Worm (Caenorhabditis elegans) whole organism, young adult: Measurements from ENCODE around the gene gcy-7.

ENCODE experiments used
- Y79H2A.3 ChIP-seq: fragments of 200-800 bp; sonication (Bioruptor generic); conservative IDR thresholded peaks from 2 replicates; pipeline ENCODE4 v1.3.6; 2022; ENCODE audit warnings: missing genetic modification reagents, missing genetic modification characterization, missing compliant biosample characterization
- madf-8 ChIP-seq: fragments of 200-800 bp; sonication (Bioruptor generic); conservative IDR thresholded peaks from 2 replicates; pipeline ENCODE4 v1.3.6; 2022; ENCODE audit warnings: missing genetic modification reagents, missing genetic modification characterization, missing compliant biosample characterization
- nhr-120 ChIP-seq: fragments of 200-800 bp; sonication (Bioruptor generic); IDR thresholded peaks from 2 replicates; pipeline ENCODE4 v1.3.6; 2022; ENCODE audit warnings: missing genetic modification characterization, missing compliant biosample characterization

DNA sequence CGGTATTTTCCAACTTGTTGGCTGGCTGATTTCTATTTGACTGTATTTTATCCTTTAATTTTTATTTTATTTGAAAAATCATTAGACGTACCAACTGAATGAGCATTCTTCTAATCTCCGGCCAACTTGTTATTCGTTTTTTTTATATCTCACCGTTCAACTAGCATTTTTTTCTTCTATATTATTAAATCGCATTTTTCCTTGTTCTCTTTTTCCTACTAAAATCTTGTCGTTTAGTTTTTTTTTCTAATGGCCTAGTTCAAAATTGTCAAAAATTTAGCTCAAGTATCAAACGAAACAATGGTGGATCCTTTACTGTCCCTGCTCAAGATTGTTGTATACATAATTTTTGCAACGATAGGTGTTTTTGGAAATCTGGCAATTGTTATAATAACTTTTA is 35.8 kb upstream of the gcy-7 start, which contains the start of gene srsx-22:
- TF ChIP-seq Y79H2A.3 (GFP tag; lab: Robert Waterston, UW) (no peak), madf-8 (GFP tag; lab: Robert Waterston, UW) (no peak), nhr-120 (GFP tag; lab: Robert Waterston, UW) (no peak)
